Worm (Caenorhabditis elegans) whole organism, dauer: Measurements from ENCODE around the gene unc-7.

Source experiments
- unc-62 ChIP-seq: sonication (generic microtip); optimal IDR thresholded peaks from 2 replicates; lab custom pipeline; 2017; ENCODE audit warnings: missing biosample characterization, missing genetic modification reagents, missing genetic modification characterization

The unc-7 gene

DNA sequence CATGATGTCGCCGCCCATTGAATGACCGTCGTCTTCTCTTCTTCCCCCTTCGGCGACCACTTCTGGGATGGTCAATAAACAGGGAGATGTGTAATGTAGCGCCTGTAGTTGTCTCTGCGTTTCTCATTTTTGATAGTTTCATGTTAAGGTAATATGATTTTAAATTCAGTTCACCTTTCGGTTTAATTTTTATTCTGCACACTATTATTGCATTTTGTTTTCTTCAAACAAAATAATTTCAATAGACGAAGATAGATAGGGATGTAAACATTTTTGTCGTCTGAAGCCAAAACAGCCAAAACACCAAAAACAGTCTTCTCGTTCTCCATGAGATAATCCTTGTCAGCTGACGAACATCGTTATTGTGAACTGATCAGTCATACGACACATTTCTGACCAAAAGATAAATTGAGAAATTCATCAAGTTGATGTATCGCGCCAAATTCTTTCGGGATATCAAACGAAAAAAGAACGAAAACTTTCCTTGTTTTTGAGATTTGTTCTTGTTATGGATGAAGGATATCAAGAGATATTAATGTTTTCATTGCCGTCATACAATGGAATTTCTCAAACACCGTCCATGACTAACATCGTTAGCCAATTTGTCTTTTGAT is 11.3 kb upstream of the unc-7 start, which contains the start of gene C11G10.1:
TSS of gene C11G10.1 (minus strand) at position 51 of the 614 bp plus-strand sequence.
- no peak for TF ChIP-seq unc-62 (GFP tag; lab: Kevin White, UChicago)

DNA sequence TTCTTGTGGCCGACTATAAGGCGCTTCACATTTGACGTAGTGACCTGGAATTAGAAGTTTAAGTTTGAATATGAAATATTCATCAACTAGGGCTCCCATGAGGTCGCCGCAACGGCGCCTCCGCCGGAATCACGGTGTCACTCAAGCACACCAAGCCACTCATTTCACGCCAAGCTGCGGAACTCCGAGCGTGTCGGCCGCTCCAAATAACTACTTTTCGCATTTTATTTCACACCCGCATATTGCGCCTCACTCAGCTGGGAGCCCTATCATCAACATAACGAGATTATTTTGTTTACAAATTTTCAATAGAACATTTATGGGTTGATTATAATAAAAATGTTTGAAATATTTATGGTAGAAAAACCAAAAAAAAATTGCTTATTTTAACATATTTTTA is 10.3 kb upstream of the unc-7 start:
- no peak for TF ChIP-seq unc-62 (GFP tag; lab: Kevin White, UChicago)

DNA sequence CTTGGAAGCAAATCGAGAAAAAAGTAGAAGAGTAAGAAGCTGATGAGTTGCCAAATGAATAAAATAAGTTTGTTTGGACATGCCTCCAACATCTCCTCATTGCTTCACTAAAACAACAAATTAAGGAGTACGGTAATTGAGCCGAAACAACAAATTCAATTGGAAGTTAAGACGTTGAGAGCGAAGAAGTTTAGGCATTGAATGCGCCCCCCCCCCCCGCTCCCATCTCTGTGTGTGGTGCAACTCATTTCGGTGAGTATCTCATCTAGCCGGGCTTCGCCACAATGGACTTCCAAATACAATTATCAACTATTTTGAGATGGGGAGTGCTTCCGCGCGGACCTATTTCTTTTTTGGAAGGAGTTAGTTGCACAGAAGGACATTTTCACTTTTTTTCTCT is 7.5 kb upstream of the unc-7 start:
- no peak for TF ChIP-seq unc-62 (GFP tag; lab: Kevin White, UChicago)

DNA sequence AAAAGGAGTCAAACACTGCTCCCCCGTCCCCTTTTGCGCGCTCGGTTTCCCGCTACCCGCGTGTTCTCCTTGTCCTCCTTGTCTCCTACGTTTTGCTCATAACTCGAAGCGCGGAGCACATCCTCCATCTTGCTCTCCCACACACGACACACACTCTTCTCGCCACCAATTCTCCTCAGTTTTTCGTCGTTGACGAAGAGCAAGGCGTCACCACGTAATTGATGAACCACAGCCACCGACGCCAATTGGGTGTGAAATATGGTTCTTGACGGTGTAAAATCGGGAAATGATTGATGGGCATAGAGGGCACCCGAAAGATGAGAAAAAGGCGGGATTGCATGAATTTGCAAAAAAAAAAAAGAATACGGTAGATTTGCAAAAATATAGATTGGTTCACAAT is 1.3 kb upstream of the unc-7 start:
- TF ChIP-seq unc-62 (GFP tag; lab: Kevin White, UChicago) = no peak

DNA sequence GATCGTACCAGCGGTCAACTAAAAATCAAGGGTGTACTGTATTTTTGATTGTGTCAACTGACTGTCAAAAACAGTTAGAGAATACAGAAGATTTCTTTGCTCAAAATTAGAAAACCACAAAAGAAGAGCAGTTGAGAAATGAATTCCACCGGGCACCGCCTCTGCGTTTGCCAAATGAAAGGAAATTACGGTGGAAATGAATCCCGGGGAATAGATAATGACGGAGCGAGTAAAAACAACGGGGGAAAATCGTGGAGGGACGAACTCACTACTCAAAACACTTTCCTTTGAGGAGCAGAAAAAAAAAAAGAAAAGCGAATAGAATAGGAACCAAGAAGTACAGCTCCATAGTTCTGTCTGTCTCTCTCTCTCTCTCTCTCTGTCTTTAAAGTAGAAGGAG is 849 bp upstream of the unc-7 start:
- no peak for TF ChIP-seq unc-62 (GFP tag; lab: Kevin White, UChicago)

DNA sequence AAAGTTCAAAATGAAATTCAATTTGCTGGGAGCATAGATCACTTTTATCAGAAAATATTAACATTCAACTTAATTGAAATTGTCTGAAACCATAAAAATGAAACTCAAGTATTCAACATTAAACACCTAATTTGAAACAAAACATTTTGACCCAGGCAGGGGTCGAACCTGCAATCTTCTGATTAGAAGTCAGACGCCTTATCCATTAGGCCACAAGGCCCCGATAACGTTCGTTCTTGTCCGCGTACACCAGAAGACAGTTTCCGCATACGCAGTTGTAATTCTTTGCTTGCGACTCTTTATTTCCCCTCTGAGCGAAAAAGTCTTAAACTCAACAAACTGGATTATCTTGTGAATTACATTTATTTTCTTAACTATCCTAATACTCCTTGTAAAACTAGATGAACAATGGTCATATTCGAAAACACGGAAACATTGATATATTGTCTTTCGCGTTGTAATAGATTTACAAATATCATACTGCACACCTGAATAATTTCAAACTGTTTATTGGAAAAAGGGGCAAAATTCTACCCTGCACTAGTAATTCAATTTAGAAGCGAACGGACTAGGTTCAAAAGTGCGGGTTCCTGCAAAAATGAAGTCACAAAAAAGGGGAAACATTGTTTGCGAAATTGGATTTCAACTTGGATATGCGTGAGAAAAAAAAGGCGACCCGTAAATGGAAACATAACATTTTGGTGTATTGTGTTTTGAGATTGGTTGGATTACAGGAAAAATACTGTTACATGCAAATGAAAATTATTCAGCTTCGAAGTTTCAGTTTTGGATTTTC is 927 bp downstream of the unc-7 start:
- no peak for TF ChIP-seq unc-62 (GFP tag; lab: Kevin White, UChicago)

DNA sequence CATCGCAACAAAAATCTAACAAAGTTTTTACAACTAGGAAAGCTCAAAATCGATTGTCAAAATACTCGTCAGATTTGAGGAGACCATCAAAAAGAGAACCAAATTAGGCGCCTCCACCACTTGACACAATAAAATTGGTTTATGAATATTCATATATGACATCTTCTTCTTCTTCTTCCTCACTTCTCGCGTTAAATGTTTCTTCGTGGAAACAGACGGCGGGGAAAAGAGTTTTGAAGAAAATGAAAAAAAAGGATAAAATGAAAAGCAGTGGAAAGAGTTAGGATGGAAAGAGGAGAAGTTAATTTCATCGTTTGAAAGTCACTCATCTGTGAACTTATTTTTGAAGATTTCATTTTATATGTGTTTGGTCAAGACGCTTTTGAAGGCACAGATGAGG is 12.6 kb downstream of the unc-7 start:
- no peak for TF ChIP-seq unc-62 (GFP tag; lab: Kevin White, UChicago)

DNA sequence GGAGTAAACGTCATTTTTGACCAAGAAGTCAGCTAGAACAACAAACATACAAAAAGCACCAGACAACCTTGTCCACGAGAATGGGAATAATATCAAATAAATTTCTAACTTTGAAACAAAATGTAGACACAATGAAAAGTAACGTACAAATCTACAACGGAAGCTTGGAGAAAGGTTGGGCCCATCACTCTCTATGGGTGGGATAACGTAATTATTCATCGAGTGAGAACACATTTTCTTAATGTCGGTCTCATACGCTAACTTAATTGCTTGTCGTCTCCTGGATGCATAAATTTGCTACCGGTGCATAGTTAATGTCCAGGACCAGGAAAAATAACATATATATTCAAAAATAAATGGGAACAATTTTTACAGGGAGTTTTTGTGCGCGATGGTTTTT is 14.4 kb downstream of the unc-7 start:
- TF ChIP-seq unc-62 (GFP tag; lab: Kevin White, UChicago) = no peak

DNA sequence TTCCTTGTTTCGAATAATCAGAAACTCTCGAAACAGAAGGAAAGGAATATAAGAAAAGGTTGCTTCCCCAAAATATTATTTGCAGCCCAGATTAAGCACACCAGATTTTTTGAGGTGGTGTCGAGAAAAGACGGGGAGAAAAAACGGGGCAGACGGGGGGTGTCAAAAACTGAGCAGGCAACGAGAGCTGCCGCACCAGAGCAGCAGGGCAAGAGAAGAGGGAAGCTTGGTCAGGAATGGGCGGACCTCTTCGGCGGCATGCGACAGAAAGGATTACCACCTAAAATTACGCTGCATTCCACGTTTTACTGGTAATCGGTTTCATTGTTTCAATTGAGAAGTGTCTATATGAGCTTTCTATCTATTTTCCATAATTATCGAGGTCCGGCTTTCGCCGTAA is 15.5 kb downstream of the unc-7 start:
- TF ChIP-seq unc-62 (GFP tag; lab: Kevin White, UChicago) = no peak

DNA sequence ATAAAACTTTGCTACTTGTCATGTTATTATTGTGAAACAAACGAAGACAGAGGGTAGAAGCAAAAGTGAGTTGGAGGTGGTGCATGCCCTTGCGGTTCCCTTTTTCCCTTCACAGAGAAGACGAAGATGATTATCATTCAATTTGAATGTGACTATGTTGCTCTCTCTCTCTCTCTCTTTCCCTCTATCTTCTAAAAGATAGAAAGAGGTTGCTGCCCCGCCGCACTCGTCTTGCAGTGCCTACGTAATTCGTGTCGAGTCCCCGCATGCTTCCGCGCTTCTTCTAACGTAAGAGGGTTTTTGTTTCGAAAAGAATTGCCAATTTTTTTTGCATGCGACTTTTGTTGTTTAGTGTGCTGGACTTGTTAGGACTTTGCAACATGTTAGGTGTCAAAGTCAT is 19.4 kb downstream of the unc-7 start:
- no peak for TF ChIP-seq unc-62 (GFP tag; lab: Kevin White, UChicago)

DNA sequence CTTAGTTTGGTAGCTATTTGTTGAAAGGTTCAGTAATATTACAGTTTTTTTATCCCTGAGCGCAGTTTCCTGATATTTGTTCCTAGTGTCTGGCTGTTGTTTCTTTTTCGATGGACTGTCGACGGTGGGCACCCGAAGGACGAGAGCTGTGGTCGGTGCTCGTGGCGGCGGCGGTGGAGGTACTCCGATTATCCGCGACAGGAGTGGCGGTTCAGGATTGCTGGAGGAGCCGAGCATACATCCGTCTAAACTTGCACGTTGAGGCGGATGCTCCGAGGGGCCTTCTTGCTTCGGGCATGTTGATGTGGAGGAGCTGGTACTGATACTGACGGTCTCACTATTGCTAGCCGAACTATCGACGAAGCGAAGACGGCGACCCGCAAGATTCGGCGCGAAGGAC is 20.2 kb downstream of the unc-7 start:
- TF ChIP-seq unc-62 (GFP tag; lab: Kevin White, UChicago) = no peak

DNA sequence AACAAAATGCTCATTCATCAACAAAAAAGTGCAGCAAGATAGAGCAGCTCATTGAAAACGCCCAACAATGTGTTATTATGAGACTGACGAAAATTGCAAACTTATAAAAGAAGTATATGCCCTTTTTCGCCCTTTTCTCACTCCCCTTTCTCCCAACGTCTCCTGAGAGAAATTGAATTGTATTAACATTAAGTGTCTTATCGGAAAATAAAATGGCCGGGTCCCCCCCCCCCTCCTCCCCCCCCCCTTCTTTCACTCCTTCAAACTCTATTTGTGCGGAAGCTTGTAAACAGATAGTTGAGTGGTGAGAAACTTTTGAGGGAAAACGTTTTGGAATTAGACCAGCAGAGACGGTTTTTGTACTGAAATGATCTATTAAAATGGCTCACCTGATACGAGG is 20.8 kb downstream of the unc-7 start:
- no peak for TF ChIP-seq unc-62 (GFP tag; lab: Kevin White, UChicago)

DNA sequence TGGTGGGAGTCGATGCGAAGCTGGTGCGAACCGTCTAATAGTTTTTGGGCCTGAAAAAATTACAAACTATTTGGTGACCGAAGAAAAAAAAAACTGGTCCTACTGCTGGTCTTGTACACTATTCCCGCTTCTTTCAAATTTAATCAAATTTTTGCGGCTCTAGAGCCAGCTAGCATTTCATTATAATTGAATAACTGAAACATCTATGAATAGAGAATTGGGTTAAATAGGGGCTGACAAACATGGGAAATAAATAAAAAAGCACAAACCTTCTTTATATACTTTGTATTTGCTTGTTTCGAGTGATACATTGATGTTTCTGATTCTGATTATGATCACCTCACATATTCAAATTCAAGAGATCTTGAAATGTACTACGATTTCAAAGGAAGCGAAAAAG is 22.4 kb downstream of the unc-7 start:
- TF ChIP-seq unc-62 (GFP tag; lab: Kevin White, UChicago) = no peak

DNA sequence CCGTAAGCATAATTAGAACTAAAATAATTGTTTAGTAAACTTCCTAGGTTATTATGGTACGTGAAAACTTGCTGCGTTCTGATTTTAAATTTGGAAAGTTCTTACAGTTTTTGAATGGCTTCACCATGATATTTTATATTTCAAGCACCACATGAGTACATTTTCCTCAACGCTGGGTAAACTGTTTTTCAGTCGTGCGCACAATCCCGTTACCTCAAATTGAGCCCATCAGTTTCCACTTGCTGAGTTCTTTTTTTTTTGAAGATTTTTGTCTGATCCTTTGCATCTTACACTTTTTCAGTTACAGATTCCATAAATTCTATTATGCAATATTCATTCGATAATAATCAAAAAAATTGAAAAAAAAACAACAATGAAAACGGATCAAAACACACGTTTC is 27.0 kb downstream of the unc-7 start:
- no peak for TF ChIP-seq unc-62 (GFP tag; lab: Kevin White, UChicago)

DNA sequence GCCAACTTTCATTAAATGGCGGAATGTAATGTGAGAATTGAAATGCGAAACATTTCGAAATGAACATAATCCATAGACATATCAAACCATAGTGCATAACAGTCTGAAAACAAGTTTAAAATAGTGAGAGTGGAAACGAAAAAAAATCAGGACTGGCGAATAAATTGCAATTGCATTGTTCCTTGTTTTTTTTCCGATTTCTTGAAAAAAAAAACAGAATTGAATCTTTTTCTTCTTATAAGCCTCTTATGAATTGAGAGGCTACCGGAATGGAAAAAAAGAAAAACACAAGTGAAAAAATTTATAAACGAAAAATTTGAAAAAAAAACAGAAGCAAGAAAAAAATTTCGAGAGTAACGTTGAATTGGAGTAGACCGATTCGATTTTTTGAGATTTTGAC is 31.0 kb downstream of the unc-7 start, which contains the start of gene R07D5.2:
TSS of gene R07D5.2 (minus strand) at position 101 of the 400 bp plus-strand sequence.
- no peak for TF ChIP-seq unc-62 (GFP tag; lab: Kevin White, UChicago)

DNA sequence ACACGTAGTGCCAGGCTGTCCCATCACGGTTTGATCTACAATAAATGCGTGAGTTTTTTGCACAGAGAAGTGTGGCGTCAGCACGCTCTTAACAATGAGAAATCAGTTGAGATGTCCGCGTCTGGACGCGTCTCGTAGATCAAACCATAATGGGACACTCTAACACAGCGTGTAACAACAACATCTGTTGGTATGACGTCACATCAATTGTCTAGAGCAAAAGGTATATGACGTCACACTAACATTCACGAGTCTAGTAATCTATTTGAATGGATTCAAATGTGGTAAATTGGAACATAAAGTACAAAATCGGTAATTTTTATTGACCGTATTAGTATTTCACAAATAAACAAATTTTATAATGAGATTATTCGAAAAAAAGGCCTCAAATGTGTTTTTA is 31.8 kb downstream of the unc-7 start:
- TF ChIP-seq unc-62 (GFP tag; lab: Kevin White, UChicago) = no peak

DNA sequence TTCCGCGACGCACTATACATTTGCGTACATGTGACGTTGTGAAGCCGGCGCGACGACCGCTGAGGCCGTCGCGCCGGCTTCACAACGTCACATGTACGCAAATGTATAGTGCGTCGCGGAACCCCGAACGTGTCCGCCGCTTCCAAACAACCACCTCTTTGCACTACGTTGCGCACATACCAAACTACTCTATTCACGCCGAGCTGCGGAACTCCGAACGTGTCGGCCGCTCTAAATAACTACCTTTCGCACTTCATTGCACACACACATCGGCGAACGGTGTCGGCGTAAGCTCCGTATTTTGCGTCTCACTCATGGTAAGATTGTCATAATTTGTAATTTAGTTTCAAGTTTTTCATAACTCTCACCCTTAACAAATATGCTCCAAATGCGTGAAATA is 35.4 kb downstream of the unc-7 start:
- TF ChIP-seq unc-62 (GFP tag; lab: Kevin White, UChicago) = no peak
